Worm (Caenorhabditis elegans) whole organism, L3 larva: ENCODE measurements around the gene col-108.
A peak's percentile ranks its signal among the peaks of the same experiment; 100 is the strongest.

Experiments used
- R02D3.7 ChIP-seq: fragments of 150-350 bp; optimal IDR thresholded peaks from 2 replicates; lab custom pipeline; 2014; ENCODE audit warnings: missing biosample characterization, missing genetic modification characterization
- ZK546.5 ChIP-seq: sonication (generic microtip); optimal IDR thresholded peaks from 2 replicates; lab custom pipeline; 2017; ENCODE audit warnings: missing biosample characterization, missing genetic modification characterization
- aly-2 ChIP-seq: fragments of 150-350 bp; optimal IDR thresholded peaks from 2 replicates; lab custom pipeline; 2014; ENCODE audit warnings: missing biosample characterization, missing genetic modification characterization
- ceh-16 ChIP-seq: sonication (generic microtip); optimal IDR thresholded peaks from 2 replicates; lab custom pipeline; 2017; ENCODE audit warnings: missing biosample characterization, missing genetic modification characterization
- ceh-28 ChIP-seq: fragments of 150-350 bp; optimal IDR thresholded peaks from 2 replicates; lab custom pipeline; 2014; ENCODE audit warnings: missing biosample characterization, missing genetic modification reagents, missing genetic modification characterization
- ceh-82 ChIP-seq: fragments of 150-350 bp; optimal IDR thresholded peaks from 2 replicates; lab custom pipeline; 2014; ENCODE audit warnings: missing biosample characterization, missing genetic modification characterization
- ceh-9 ChIP-seq: sonication (generic microtip); optimal IDR thresholded peaks from 2 replicates; lab custom pipeline; 2018; ENCODE audit warnings: missing biosample characterization, missing genetic modification characterization
- daf-12 ChIP-seq: fragments of 150-350 bp; optimal IDR thresholded peaks from 2 replicates; lab custom pipeline; 2014; ENCODE audit warnings: missing biosample characterization, missing genetic modification reagents, missing genetic modification characterization
- egl-27 ChIP-seq: sonication (generic microtip); optimal IDR thresholded peaks from 4 replicates; lab custom pipeline; 2017; ENCODE audit warnings: missing biosample characterization, missing genetic modification reagents, missing genetic modification characterization
- egl-5 ChIP-seq: fragments of 150-350 bp; optimal IDR thresholded peaks from 2 replicates; lab custom pipeline; 2017; ENCODE audit warnings: missing biosample characterization, missing genetic modification reagents, missing genetic modification characterization, inconsistent platforms
- elt-2 ChIP-seq: sonication (generic microtip); optimal IDR thresholded peaks from 2 replicates; lab custom pipeline; 2016; ENCODE audit warnings: missing genetic modification reagents, mild to moderate bottlenecking, missing genetic modification characterization, missing compliant biosample characterization
- eor-1 ChIP-seq, 2 experiments: fragments of 150-350 bp; optimal IDR thresholded peaks; 2 replicates each; lab custom pipeline; 2014 to 2018; ENCODE audit warnings: missing biosample characterization in 2 of 2, missing genetic modification characterization in 2 of 2
- fkh-10 ChIP-seq: sonication (generic microtip); optimal IDR thresholded peaks from 2 replicates; lab custom pipeline; 2017; ENCODE audit warnings: missing biosample characterization, missing genetic modification reagents, missing genetic modification characterization
- fkh-2 ChIP-seq: fragments of 150-350 bp; optimal IDR thresholded peaks from 2 replicates; lab custom pipeline; 2014; ENCODE audit warnings: missing biosample characterization, missing genetic modification reagents, missing genetic modification characterization
- fos-1 ChIP-seq: fragments of 150-350 bp; optimal IDR thresholded peaks from 2 replicates; lab custom pipeline; 2014; ENCODE audit warnings: missing biosample characterization, missing genetic modification characterization
- hmg-11 ChIP-seq: sonication (generic microtip); optimal IDR thresholded peaks from 2 replicates; lab custom pipeline; 2016; ENCODE audit warnings: missing genetic modification characterization, missing compliant biosample characterization
- jun-1 ChIP-seq: fragments of 150-350 bp; optimal IDR thresholded peaks from 2 replicates; lab custom pipeline; 2014; ENCODE audit warnings: missing biosample characterization, missing genetic modification reagents, missing genetic modification characterization
- lin-15B ChIP-seq: fragments of 150-350 bp; optimal IDR thresholded peaks from 2 replicates; lab custom pipeline; 2014; ENCODE audit warnings: missing biosample characterization, missing genetic modification characterization
- lin-39 ChIP-seq: fragments of 150-350 bp; optimal IDR thresholded peaks from 2 replicates; lab custom pipeline; 2018; ENCODE audit warnings: missing biosample characterization, missing genetic modification reagents, missing genetic modification characterization
- lsy-12 ChIP-seq: sonication (generic microtip); optimal IDR thresholded peaks from 2 replicates; lab custom pipeline; 2016; ENCODE audit warnings: mild to moderate bottlenecking, missing genetic modification characterization, missing compliant biosample characterization
- mdl-1 ChIP-seq: fragments of 150-350 bp; optimal IDR thresholded peaks from 2 replicates; lab custom pipeline; 2014; ENCODE audit warnings: missing biosample characterization, missing genetic modification characterization
- mml-1 ChIP-seq: fragments of 150-350 bp; sonication (generic microtip); optimal IDR thresholded peaks from 3 replicates; lab custom pipeline; 2014; ENCODE audit warnings: missing biosample characterization, missing genetic modification characterization
- nfya-1 ChIP-seq: sonication (generic microtip); optimal IDR thresholded peaks from 2 replicates; lab custom pipeline; 2017; ENCODE audit warnings: missing genetic modification characterization, mild to moderate bottlenecking, missing compliant biosample characterization, antibody characterized with exemption, moderate library complexity; ENCODE audit not compliant: insufficient read depth
- nhr-11 ChIP-seq: fragments of 150-350 bp; optimal IDR thresholded peaks from 2 replicates; lab custom pipeline; 2014; ENCODE audit warnings: missing biosample characterization, missing genetic modification characterization
- nhr-12 ChIP-seq: fragments of 150-350 bp; optimal IDR thresholded peaks from 2 replicates; lab custom pipeline; 2014; ENCODE audit warnings: missing biosample characterization, missing genetic modification characterization
- nhr-23 ChIP-seq: fragments of 150-350 bp; optimal IDR thresholded peaks from 2 replicates; lab custom pipeline; 2014; ENCODE audit warnings: missing biosample characterization, missing genetic modification reagents, missing genetic modification characterization
- nhr-237 ChIP-seq: fragments of 150-350 bp; optimal IDR thresholded peaks from 2 replicates; lab custom pipeline; 2014; ENCODE audit warnings: missing biosample characterization, missing genetic modification characterization
- nhr-25 ChIP-seq: sonication (generic microtip); optimal IDR thresholded peaks from 2 replicates; lab custom pipeline; 2017; ENCODE audit warnings: missing biosample characterization, missing genetic modification characterization
- nhr-43 ChIP-seq: sonication (generic microtip); optimal IDR thresholded peaks from 2 replicates; lab custom pipeline; 2016; ENCODE audit warnings: mild to moderate bottlenecking, missing genetic modification characterization, missing compliant biosample characterization; ENCODE audit not compliant: poor library complexity, severe bottlenecking
- nhr-67 ChIP-seq: fragments of 150-350 bp; optimal IDR thresholded peaks from 2 replicates; lab custom pipeline; 2014; ENCODE audit warnings: missing biosample characterization, missing genetic modification characterization
- nhr-76 ChIP-seq: fragments of 150-350 bp; sonication (generic microtip); optimal IDR thresholded peaks from 5 replicates; lab custom pipeline; 2014; ENCODE audit warnings: missing biosample characterization, missing genetic modification characterization
- pha-4 ChIP-seq: fragments of 150-350 bp; optimal IDR thresholded peaks from 2 replicates; lab custom pipeline; 2014; ENCODE audit warnings: missing biosample characterization, missing genetic modification reagents, missing genetic modification characterization
- pqm-1 ChIP-seq: fragments of 150-350 bp; optimal IDR thresholded peaks from 2 replicates; lab custom pipeline; 2017; ENCODE audit warnings: missing biosample characterization, missing genetic modification characterization, inconsistent platforms
- sea-2 ChIP-seq: fragments of 150-350 bp; sonication (generic microtip); optimal IDR thresholded peaks from 4 replicates; lab custom pipeline; 2014; ENCODE audit warnings: missing biosample characterization, missing genetic modification reagents, missing genetic modification characterization
- skn-1 ChIP-seq: fragments of 150-350 bp; optimal IDR thresholded peaks from 2 replicates; lab custom pipeline; 2014; ENCODE audit warnings: missing biosample characterization, missing genetic modification characterization
- snpc-4 ChIP-seq: fragments of 150-350 bp; optimal IDR thresholded peaks from 2 replicates; lab custom pipeline; 2014; ENCODE audit warnings: missing biosample characterization, missing genetic modification characterization
- tbx-2 ChIP-seq: sonication (generic microtip); optimal IDR thresholded peaks from 2 replicates; lab custom pipeline; 2016; ENCODE audit warnings: mild to moderate bottlenecking, missing genetic modification characterization, missing compliant biosample characterization
- unc-39 ChIP-seq: sonication (generic microtip); optimal IDR thresholded peaks from 4 replicates; lab custom pipeline; 2017; ENCODE audit warnings: missing biosample characterization, missing genetic modification characterization
- unc-62 ChIP-seq: fragments of 150-350 bp; sonication (generic microtip); optimal IDR thresholded peaks from 4 replicates; lab custom pipeline; 2014; ENCODE audit warnings: missing biosample characterization, missing genetic modification reagents, missing genetic modification characterization
- zag-1 ChIP-seq: fragments of 150-350 bp; optimal IDR thresholded peaks from 2 replicates; lab custom pipeline; 2014; ENCODE audit warnings: missing biosample characterization, missing genetic modification characterization
- ztf-11 ChIP-seq: fragments of 150-350 bp; optimal IDR thresholded peaks from 2 replicates; lab custom pipeline; 2014; ENCODE audit warnings: missing biosample characterization, missing genetic modification characterization
- ztf-4 ChIP-seq: fragments of 150-350 bp; optimal IDR thresholded peaks from 2 replicates; lab custom pipeline; 2014; ENCODE audit warnings: missing biosample characterization, missing genetic modification characterization

The col-108 gene

DNA sequence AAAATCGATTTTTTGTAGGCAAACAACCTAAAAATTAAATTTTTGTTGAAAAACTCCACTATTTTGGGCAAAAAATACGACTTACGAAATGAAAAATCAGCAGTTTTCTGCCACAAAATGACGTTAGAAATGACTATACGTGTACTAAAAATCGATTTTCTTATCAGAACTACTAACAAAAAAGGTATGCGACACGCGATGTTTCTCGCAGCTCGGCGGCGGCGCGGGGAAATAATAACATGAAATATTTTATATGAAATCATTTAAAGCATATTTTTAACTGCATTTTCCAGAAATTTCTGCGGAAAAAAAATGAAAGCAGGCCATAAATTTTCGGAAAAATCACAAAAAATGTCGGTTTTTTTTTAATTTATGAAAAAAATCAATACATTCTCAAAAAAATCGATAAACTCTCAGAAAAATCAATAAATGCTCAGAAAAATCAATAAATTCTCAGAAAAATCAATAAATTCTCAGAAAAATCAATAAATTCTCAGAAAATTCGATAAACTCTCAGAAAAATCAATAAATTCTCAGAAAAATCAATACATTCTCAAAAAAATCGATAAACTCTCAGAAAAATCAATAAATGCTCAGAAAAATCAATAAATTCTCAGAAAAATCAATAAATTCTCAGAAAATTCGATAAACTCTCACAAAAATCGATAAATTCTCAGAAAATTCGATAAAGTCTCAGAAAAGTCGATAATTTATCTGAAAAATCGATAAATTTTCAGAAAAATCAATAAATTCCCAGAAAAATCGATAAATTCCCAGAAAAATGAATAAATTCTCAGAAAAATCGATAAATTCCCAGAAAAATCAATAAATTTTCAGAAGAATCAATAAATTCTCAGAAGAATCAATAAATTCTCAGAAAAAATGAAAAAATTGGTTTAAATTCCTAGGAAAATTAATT, 28.0 kb upstream of the col-108 start, which contains the start of gene ptpn-22:
TSS of gene ptpn-22 (minus strand) at position 158 of the 919 bp plus-strand sequence.
- TF ChIP-seq egl-5 (tag; lab: Kevin White, UChicago) (no peak), sea-2 (GFP tag; lab: Kevin White, UChicago) (no peak), nhr-237 (tag; lab: Kevin White, UChicago) (no peak), fkh-2 (tag; lab: Kevin White, UChicago) (no peak), ceh-28 (peak; percentile 96), ceh-82 (no peak), nhr-12 (no peak), daf-12 (tag; lab: Kevin White, UChicago) (no peak), unc-39 (tag; lab: Kevin White, UChicago) (no peak), elt-2 (tag; lab: Kevin White, UChicago) (peak; percentile 13), mml-1 (tag; lab: Kevin White, UChicago) (no peak)

DNA sequence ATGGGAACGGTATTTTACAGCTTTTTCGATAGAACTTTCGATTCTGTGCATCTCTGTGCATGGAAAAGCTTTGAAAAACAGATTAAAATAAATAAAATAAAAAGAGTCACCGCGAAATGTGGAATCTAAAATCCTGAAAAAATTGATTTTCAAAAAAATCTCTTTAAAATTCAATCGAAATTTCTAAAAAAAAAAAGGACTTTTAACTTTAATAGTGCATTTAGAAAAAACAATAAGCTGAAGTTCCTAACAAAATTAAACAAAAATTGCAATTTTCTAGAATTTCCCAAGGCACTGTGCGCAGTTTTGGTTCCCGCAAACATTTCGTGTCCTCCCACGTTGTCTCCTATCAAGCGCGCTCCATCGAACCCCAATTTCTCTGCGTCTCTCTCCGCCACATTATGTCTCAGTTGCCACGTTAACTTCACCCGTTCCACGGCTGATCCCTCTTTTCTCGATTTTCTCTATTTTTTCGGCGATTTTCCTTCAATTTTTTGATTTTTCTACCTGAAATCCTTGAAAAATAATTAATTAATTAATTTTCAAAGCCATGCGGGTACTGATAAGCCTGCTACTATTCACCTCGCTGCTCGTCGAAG, 22.8 kb upstream of the col-108 start, which contains the start of the genes Y41D4A.6 and Y41D4A.4:
TSS of gene Y41D4A.6 (minus strand) at position 51 of the 599 bp plus-strand sequence.
TSS of gene Y41D4A.4 (plus strand) at position 549 of the 599 bp plus-strand sequence.
- TF ChIP-seq nhr-25 (tag; lab: Kevin White, UChicago) (peak; percentile 56), fos-1 (tag; lab: Kevin White, UChicago) (no peak), ztf-4 (tag; lab: Kevin White, UChicago) (no peak), eor-1 (tag; optimal IDR thresholded peaks at IDR 0.05; lab: Kevin White, UChicago) (no peak), skn-1 (tag; lab: Kevin White, UChicago) (no peak), daf-12 (tag; lab: Kevin White, UChicago) (no peak), nhr-43 (tag; lab: Kevin White, UChicago) (peak; percentile 71), mdl-1 (tag; lab: Kevin White, UChicago) (no peak), lsy-12 (peak; percentile 70), unc-39 (tag; lab: Kevin White, UChicago) (no peak), sea-2 (GFP tag; lab: Kevin White, UChicago) (no peak), aly-2 (tag; lab: Kevin White, UChicago) (peak; percentile 52), nfya-1 (peak; percentile 76), nhr-11 (tag; lab: Kevin White, UChicago) (no peak), ceh-16 (tag; lab: Kevin White, UChicago) (no peak), lin-39 (tag; lab: Kevin White, UChicago) (peak; percentile 69), egl-5 (tag; lab: Kevin White, UChicago) (peak; percentile 15), lin-15B (peak; percentile 90), R02D3.7 (tag; lab: Kevin White, UChicago) (peak; percentile 57), nhr-67 (tag; lab: Kevin White, UChicago) (no peak), egl-27 (no peak), ZK546.5 (no peak), ceh-9 (tag; lab: Kevin White, UChicago) (no peak), hmg-11 (peak; percentile 81), fkh-2 (tag; lab: Kevin White, UChicago) (no peak), ceh-28 (peak; percentile 46), elt-2 (tag; lab: Kevin White, UChicago) (peak; percentile 62), jun-1 (tag; lab: Kevin White, UChicago) (peak; percentile 33), ceh-82 (peak; percentile 38), pha-4 (peak; percentile 82), nhr-237 (tag; lab: Kevin White, UChicago) (no peak), snpc-4 (tag; lab: Kevin White, UChicago) (peak; percentile 37), zag-1 (tag; lab: Kevin White, UChicago) (no peak), nhr-12 (no peak), pqm-1 (tag; lab: Kevin White, UChicago) (peak; percentile 37), tbx-2 (no peak), ztf-11 (no peak), unc-62 (no peak), nhr-23 (tag; lab: Kevin White, UChicago) (peak; percentile 50), nhr-76 (tag; lab: Kevin White, UChicago) (no peak), fkh-10 (GFP tag; lab: Kevin White, UChicago) (peak; percentile 48)
